Worm (Caenorhabditis elegans) whole organism, mixed stage, embryonic: ENCODE measurements around the gene Y39F10C.3.

Source experiments
- ceh-39 ChIP-seq: fragments of 150-350 bp; optimal IDR thresholded peaks from 2 replicates; lab custom pipeline; 2014; ENCODE audit warnings: missing biosample characterization, missing genetic modification characterization
- elt-3 ChIP-seq: fragments of 150-350 bp; optimal IDR thresholded peaks from 2 replicates; lab custom pipeline; 2014; ENCODE audit warnings: missing biosample characterization, missing genetic modification characterization
- lin-13 ChIP-seq: fragments of 150-350 bp; optimal IDR thresholded peaks from 2 replicates; lab custom pipeline; 2014; ENCODE audit warnings: missing biosample characterization, missing genetic modification characterization
- mep-1 ChIP-seq: fragments of 150-350 bp; optimal IDR thresholded peaks from 2 replicates; lab custom pipeline; 2017; ENCODE audit warnings: missing biosample characterization, missing genetic modification reagents, missing genetic modification characterization, inconsistent platforms
- nhr-12 ChIP-seq: fragments of 150-350 bp; optimal IDR thresholded peaks from 2 replicates; lab custom pipeline; 2014; ENCODE audit warnings: missing biosample characterization, missing genetic modification characterization
- nhr-76 ChIP-seq: sonication (generic microtip); optimal IDR thresholded peaks from 2 replicates; lab custom pipeline; 2017; ENCODE audit warnings: missing biosample characterization, missing genetic modification characterization
- pha-4 ChIP-seq: fragments of 150-350 bp; optimal IDR thresholded peaks from 2 replicates; lab custom pipeline; 2018; ENCODE audit warnings: missing biosample characterization, missing genetic modification reagents, missing genetic modification characterization
- unc-39 ChIP-seq: fragments of 150-350 bp; optimal IDR thresholded peaks from 2 replicates; lab custom pipeline; 2014; ENCODE audit warnings: missing biosample characterization, missing genetic modification characterization
- unc-62 ChIP-seq: fragments of 150-350 bp; optimal IDR thresholded peaks from 2 replicates; lab custom pipeline; 2014; ENCODE audit warnings: missing biosample characterization, missing genetic modification reagents, missing genetic modification characterization
- zip-8 ChIP-seq: fragments of 150-350 bp; optimal IDR thresholded peaks from 2 replicates; lab custom pipeline; 2014; ENCODE audit warnings: missing biosample characterization, missing genetic modification characterization
- ztf-11 ChIP-seq: fragments of 150-350 bp; optimal IDR thresholded peaks from 2 replicates; lab custom pipeline; 2014; ENCODE audit warnings: missing biosample characterization, missing genetic modification characterization

DNA sequence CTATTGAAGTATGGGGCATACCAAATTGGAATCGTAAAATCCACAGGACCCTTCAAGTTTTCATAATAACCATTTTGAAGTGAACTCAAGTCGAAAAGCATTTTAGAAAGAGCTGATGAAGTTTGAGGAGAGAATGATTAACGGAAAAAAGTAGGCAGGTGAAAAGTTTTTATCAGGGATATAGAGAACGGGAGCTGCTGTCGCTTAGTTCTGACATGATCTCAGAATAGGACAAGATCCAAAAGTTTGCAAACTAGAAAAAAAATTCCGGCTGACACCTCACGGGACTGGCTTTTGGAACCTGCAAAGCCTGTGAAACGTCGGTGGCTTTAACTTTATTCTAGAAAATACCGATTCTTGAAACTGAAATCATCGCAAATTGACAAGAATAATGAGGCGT, 3.2 kb upstream of the Y39F10C.3 start, which contains the start of gene sri-46:
- TF ChIP-seq nhr-76 (tag; lab: Kevin White, UChicago), result no peak
- TF ChIP-seq elt-3 (tag; lab: Kevin White, UChicago), result no peak
- TF ChIP-seq unc-39, result no peak
- TF ChIP-seq unc-62 (GFP tag; lab: Kevin White, UChicago), result no peak
- no peak for TF ChIP-seq ztf-11 (tag; lab: Kevin White, UChicago)
- no peak for TF ChIP-seq ceh-39 (tag; lab: Kevin White, UChicago)
- TF ChIP-seq pha-4 (tag; lab: Kevin White, UChicago), result no peak
- no peak for TF ChIP-seq zip-8
- no peak for TF ChIP-seq lin-13 (tag; lab: Kevin White, UChicago)
- no peak for TF ChIP-seq nhr-12
- TF ChIP-seq mep-1 (tag; lab: Kevin White, UChicago), result no peak
